Fruit fly (Drosophila melanogaster): Measurements from ENCODE around the gene Hs2st.

- TF ChIP-seq CG8478 (optimal IDR thresholded peaks at IDR 0.05) (no peak), EcR (GFP tag; optimal IDR thresholded peaks at IDR 0.05) (no peak), psq (optimal IDR thresholded peaks at IDR 0.05) (no peak)
These were observed at the start of gene Hs2st for dm6 chr2L:19444734-19445140.

Measured in whole organism.